Fruit fly (Drosophila melanogaster) whole organism, prepupa: Measurements from ENCODE around the gene msd1.

Experiments
- Blimp-1 ChIP-seq: fragments of 200-800 bp; sonication (Bioruptor generic); optimal IDR thresholded peaks from 3 replicates; lab custom pipeline; 2017; ENCODE audit warnings: missing biosample characterization, missing genetic modification characterization, mild to moderate bottlenecking, moderate library complexity, missing genetic modification reagents
- CG10631 ChIP-seq: fragments of 200-800 bp; sonication (Bioruptor generic); optimal IDR thresholded peaks from 2 replicates; lab custom pipeline; 2016; ENCODE audit warnings: missing biosample characterization, missing genetic modification characterization
- CG34406 ChIP-seq: fragments of 200-800 bp; sonication (Bioruptor generic); optimal IDR thresholded peaks from 3 replicates; lab custom pipeline; 2016; ENCODE audit warnings: missing biosample characterization, missing genetic modification characterization
- Sox14 ChIP-seq: fragments of 200-800 bp; sonication (Bioruptor generic); optimal IDR thresholded peaks from 3 replicates; lab custom pipeline; 2016; ENCODE audit warnings: missing biosample characterization, missing genetic modification characterization
- eg ChIP-seq: fragments of 200-800 bp; sonication (Bioruptor generic); IDR thresholded peaks from 3 replicates; pipeline ENCODE4 v1.3.6; 2022; ENCODE audit warnings: missing biosample characterization, missing genetic modification characterization
- fd59A ChIP-seq: fragments of 200-800 bp; sonication (Bioruptor generic); optimal IDR thresholded peaks from 2 replicates; lab custom pipeline; 2017; ENCODE audit warnings: missing biosample characterization, mild to moderate bottlenecking, missing genetic modification characterization, missing genetic modification reagents

- TF ChIP-seq fd59A (GFP tag; lab: Kevin White, UChicago) (peak; percentile 86), eg (GFP tag; lab: Robert Waterston, UW) (peak; percentile 92), Sox14 (GFP tag; lab: Kevin White, UChicago) (peak; percentile 98), CG10631 (GFP tag; lab: Kevin White, UChicago) (peak; percentile 95), CG34406 (peak; percentile 94), Blimp-1 (GFP tag; lab: Kevin White, UChicago) (peak; percentile 89)
These were observed 12.3 kb upstream of the msd1 start for dm6 chr3L:1319097-1319725.
